Fruit fly (Drosophila melanogaster) whole organism, embryonic: Measurements from ENCODE around the gene spidey.
A peak's percentile ranks its signal among the peaks of the same experiment; 100 is the strongest.

Experiments used
- ATbp ChIP-seq: fragments of 200-800 bp; sonication (Bioruptor generic); optimal IDR thresholded peaks from 2 replicates; lab custom pipeline; 2017; ENCODE audit warnings: missing biosample characterization, mild to moderate bottlenecking, missing genetic modification characterization, missing genetic modification reagents
- Awh ChIP-seq: fragments of 200-800 bp; sonication (Bioruptor generic); IDR thresholded peaks from 2 replicates; pipeline ENCODE4, ENCODE4 v1.3.6; 2022; ENCODE audit warnings: missing biosample characterization, missing genetic modification characterization
- B-H1 ChIP-seq: fragments of 200-800 bp; sonication (Bioruptor generic); IDR thresholded peaks from 3 replicates; pipeline ENCODE4 v1.3.6; 2022; ENCODE audit warnings: missing biosample characterization, missing genetic modification characterization
- CG11560 ChIP-seq: fragments of 200-800 bp; sonication (Bioruptor generic); IDR thresholded peaks from 3 replicates; pipeline ENCODE4 v1.3.6; 2022; ENCODE audit warnings: missing biosample characterization, missing genetic modification characterization
- CG1647 ChIP-seq: fragments of 200-800 bp; sonication (Bioruptor generic); optimal IDR thresholded peaks from 3 replicates; lab custom pipeline; 2016; ENCODE audit warnings: missing biosample characterization, missing genetic modification characterization
- CG17385 ChIP-seq: fragments of 200-800 bp; sonication (Bioruptor generic); optimal IDR thresholded peaks from 3 replicates; lab custom pipeline; 2018; ENCODE audit warnings: missing biosample characterization, mild to moderate bottlenecking, missing genetic modification characterization
- CG2678 ChIP-seq: fragments of 200-800 bp; sonication (Bioruptor generic); optimal IDR thresholded peaks from 3 replicates; lab custom pipeline; 2019; ENCODE audit warnings: missing biosample characterization, mild to moderate bottlenecking, missing genetic modification characterization, moderate library complexity
- CG2712 ChIP-seq: fragments of 200-800 bp; optimal IDR thresholded peaks from 3 replicates; lab custom pipeline; 2019; ENCODE audit warnings: missing biosample characterization, mild to moderate bottlenecking, missing genetic modification characterization, moderate library complexity
- CG3281 ChIP-seq: fragments of 200-800 bp; sonication (Bioruptor generic); optimal IDR thresholded peaks from 3 replicates; lab custom pipeline; 2017; ENCODE audit warnings: missing biosample characterization, mild to moderate bottlenecking, missing genetic modification characterization
- CG33557 ChIP-seq: fragments of 200-800 bp; sonication (Bioruptor generic); optimal IDR thresholded peaks from 2 replicates; lab custom pipeline; 2019; ENCODE audit warnings: missing biosample characterization, mild to moderate bottlenecking, missing genetic modification characterization, moderate library complexity
- CG3995 ChIP-seq: fragments of 200-800 bp; sonication (Bioruptor generic); optimal IDR thresholded peaks from 3 replicates; lab custom pipeline; 2016; ENCODE audit warnings: missing biosample characterization, missing genetic modification characterization
- CG7271 ChIP-seq: fragments of 200-800 bp; sonication (Bioruptor generic); optimal IDR thresholded peaks from 2 replicates; lab custom pipeline; 2018; ENCODE audit warnings: missing biosample characterization, mild to moderate bottlenecking, missing genetic modification characterization, moderate library complexity
- CG7963 ChIP-seq: fragments of 200-800 bp; sonication (Bioruptor generic); IDR thresholded peaks from 3 replicates; pipeline ENCODE4 v1.3.6; 2022; ENCODE audit warnings: missing biosample characterization, missing genetic modification characterization; ENCODE audit not compliant: partially characterized antibody
- CG9609 ChIP-seq: fragments of 200-800 bp; sonication (Bioruptor generic); optimal IDR thresholded peaks from 3 replicates; lab custom pipeline; 2016; ENCODE audit warnings: missing biosample characterization, missing genetic modification characterization
- CG9876 ChIP-seq: fragments of 200-800 bp; sonication (Bioruptor generic); optimal IDR thresholded peaks from 2 replicates; lab custom pipeline; 2016; ENCODE audit warnings: missing biosample characterization, missing genetic modification characterization
- E2f1 ChIP-seq: fragments of 200-800 bp; sonication (Bioruptor generic); IDR thresholded peaks from 2 replicates; pipeline ENCODE4 v1.3.6; 2022; ENCODE audit warnings: missing biosample characterization, missing genetic modification characterization
- Ets65A ChIP-seq: fragments of 200-800 bp; sonication (Bioruptor generic); peaks from one replicate; lab custom pipeline; 2016; ENCODE audit warnings: missing biosample characterization, missing genetic modification characterization
- H15 ChIP-seq: fragments of 200-800 bp; sonication (Bioruptor generic); IDR thresholded peaks from 3 replicates; pipeline ENCODE4 v1.3.6; 2022; ENCODE audit warnings: missing biosample characterization, missing genetic modification characterization
- HLH3B ChIP-seq: fragments of 200-800 bp; sonication (Bioruptor generic); IDR thresholded peaks from 2 replicates; pipeline ENCODE4 v1.3.6; 2022; ENCODE audit warnings: missing biosample characterization, missing genetic modification characterization
- HLHmδ ChIP-seq: fragments of 200-800 bp; sonication (Bioruptor generic); optimal IDR thresholded peaks from 2 replicates; lab custom pipeline; 2018; ENCODE audit warnings: missing biosample characterization, mild to moderate bottlenecking, missing genetic modification characterization, moderate library complexity
- HmgZ ChIP-seq: fragments of 200-800 bp; sonication (Bioruptor generic); optimal IDR thresholded peaks from 2 replicates; lab custom pipeline; 2018; ENCODE audit warnings: missing biosample characterization, mild to moderate bottlenecking, missing genetic modification characterization
- Hr78 ChIP-seq, 2 experiments: fragments of 200-800 bp in 1 of 2; fragments of >200 bp in 1 of 2; sonication (Bioruptor generic) in 1 of 2; optimal IDR thresholded peaks; 2 replicates each; lab custom pipeline; 2017 to 2019; ENCODE audit warnings: missing biosample characterization in 2 of 2, missing genetic modification characterization in 2 of 2, mild to moderate bottlenecking in 1 of 2, moderate library complexity in 1 of 2
- Kr ChIP-seq: fragments of 200-800 bp; sonication (Bioruptor generic); optimal IDR thresholded peaks from 2 replicates; lab custom pipeline; 2017; ENCODE audit warnings: missing biosample characterization, mild to moderate bottlenecking, missing genetic modification characterization
- MBD-R2 ChIP-seq: fragments of 200-800 bp; sonication (Bioruptor generic); IDR thresholded peaks from 2 replicates; pipeline ENCODE4 v1.3.6; 2022; ENCODE audit warnings: missing biosample characterization, missing genetic modification characterization
- MESR4 ChIP-seq: fragments of 200-800 bp; sonication (Bioruptor generic); optimal IDR thresholded peaks from 2 replicates; lab custom pipeline; 2018; ENCODE audit warnings: missing biosample characterization, mild to moderate bottlenecking, missing genetic modification characterization, moderate library complexity
- Mes4 ChIP-seq: fragments of 200-800 bp; sonication (Bioruptor generic); optimal IDR thresholded peaks from 2 replicates; lab custom pipeline; 2016; ENCODE audit warnings: missing biosample characterization, missing genetic modification characterization
- Neu2 ChIP-seq: fragments of 200-800 bp; sonication (Bioruptor generic); optimal IDR thresholded peaks from 3 replicates; lab custom pipeline; 2016; ENCODE audit warnings: missing biosample characterization, missing genetic modification characterization, borderline replicate concordance
- PHDP ChIP-seq: fragments of 200-800 bp; sonication (Bioruptor generic); optimal IDR thresholded peaks from 3 replicates; lab custom pipeline; 2018; ENCODE audit warnings: missing biosample characterization, mild to moderate bottlenecking, missing genetic modification characterization, moderate library complexity
- Tbp ChIP-seq: fragments of >200 bp; optimal IDR thresholded peaks from 2 replicates; lab custom pipeline; 2018; ENCODE audit warnings: missing biosample characterization, missing genetic modification characterization
- Trl ChIP-seq, 3 experiments: fragments of >200 bp in 2 of 3; fragments of 200-800 bp in 1 of 3; sonication (Bioruptor generic) in 1 of 3; optimal IDR thresholded peaks; 2 replicates in 1 of 3; 3 replicates in 2 of 3; lab custom pipeline; 2016 to 2017; ENCODE audit warnings: missing biosample characterization in 1 of 3, missing genetic modification characterization in 1 of 3
- abd-A ChIP-seq: fragments of 200-800 bp; sonication (Bioruptor generic); optimal IDR thresholded peaks from 3 replicates; lab custom pipeline; 2019; ENCODE audit warnings: missing biosample characterization, mild to moderate bottlenecking, missing genetic modification characterization, moderate library complexity
- ci ChIP-seq: fragments of 200-800 bp; sonication (Bioruptor generic); IDR thresholded peaks from 3 replicates; pipeline ENCODE4 v1.3.6; 2022; ENCODE audit warnings: missing biosample characterization, missing genetic modification characterization
- dmrt11E ChIP-seq: fragments of 200-800 bp; sonication (Bioruptor generic); optimal IDR thresholded peaks from 3 replicates; lab custom pipeline; 2018; ENCODE audit warnings: missing biosample characterization, mild to moderate bottlenecking, missing genetic modification characterization, moderate library complexity
- fd96Cb ChIP-seq: fragments of 200-800 bp; sonication (Bioruptor generic); optimal IDR thresholded peaks from 2 replicates; lab custom pipeline; 2018; ENCODE audit warnings: missing biosample characterization, mild to moderate bottlenecking, missing genetic modification characterization, moderate library complexity
- gcm ChIP-seq: fragments of 200-800 bp; sonication (Bioruptor generic); optimal IDR thresholded peaks from 2 replicates; lab custom pipeline; 2019; ENCODE audit warnings: missing biosample characterization, mild to moderate bottlenecking, missing genetic modification characterization, moderate library complexity
- grau ChIP-seq: fragments of 200-800 bp; optimal IDR thresholded peaks from 3 replicates; lab custom pipeline; 2019; ENCODE audit warnings: missing biosample characterization, mild to moderate bottlenecking, missing genetic modification characterization, moderate library complexity
- grn ChIP-seq: fragments of 200-800 bp; sonication (Bioruptor generic); optimal IDR thresholded peaks from 3 replicates; lab custom pipeline; 2017; ENCODE audit warnings: missing biosample characterization, missing genetic modification characterization
- hkb ChIP-seq, 2 experiments: fragments of 200-800 bp in 1 of 2; fragments of >200 bp in 1 of 2; sonication (Bioruptor generic) in 1 of 2; IDR thresholded peaks in 1 of 2; optimal IDR thresholded peaks in 1 of 2; 2 replicates each; pipeline versions ENCODE4 v1.3.6 to Lab custom; 2017 to 2022; ENCODE audit warnings: missing biosample characterization in 1 of 2, missing genetic modification characterization in 1 of 2
- lmd ChIP-seq: fragments of 200-800 bp; sonication (Bioruptor generic); IDR thresholded peaks from 2 replicates; pipeline ENCODE4 v1.3.6; 2022; ENCODE audit warnings: missing biosample characterization, missing genetic modification characterization
- mam ChIP-seq: fragments of 200-800 bp; sonication (Bioruptor generic); optimal IDR thresholded peaks from 3 replicates; lab custom pipeline; 2016; ENCODE audit warnings: missing biosample characterization, missing genetic modification characterization
- mirr ChIP-seq: fragments of 200-800 bp; sonication (Bioruptor generic); optimal IDR thresholded peaks from 3 replicates; lab custom pipeline; 2018; ENCODE audit warnings: missing biosample characterization, mild to moderate bottlenecking, missing genetic modification characterization
- schlank ChIP-seq: fragments of 200-800 bp; sonication (Bioruptor generic); optimal IDR thresholded peaks from 2 replicates; lab custom pipeline; 2018; ENCODE audit warnings: missing biosample characterization, mild to moderate bottlenecking, missing genetic modification characterization
- sima ChIP-seq: fragments of 200-800 bp; sonication (Bioruptor generic); optimal IDR thresholded peaks from 2 replicates; lab custom pipeline; 2016; ENCODE audit warnings: missing biosample characterization, missing genetic modification characterization
- ssp ChIP-seq: fragments of 200-800 bp; sonication (Bioruptor generic); IDR thresholded peaks from 2 replicates; pipeline ENCODE4 v1.3.6; 2022; ENCODE audit warnings: missing biosample characterization, missing genetic modification characterization
- tgo ChIP-seq: fragments of 200-800 bp; sonication (Bioruptor generic); IDR thresholded peaks from 3 replicates; pipeline ENCODE4 v1.3.6; 2022; ENCODE audit warnings: missing biosample characterization, missing genetic modification characterization
- tup ChIP-seq: fragments of 200-800 bp; sonication (Bioruptor generic); optimal IDR thresholded peaks from 2 replicates; lab custom pipeline; 2016; ENCODE audit warnings: missing biosample characterization, mild to moderate bottlenecking, missing genetic modification characterization, moderate library complexity
- twi ChIP-seq: fragments of 200-800 bp; optimal IDR thresholded peaks from 2 replicates; lab custom pipeline; 2019; ENCODE audit warnings: missing biosample characterization, mild to moderate bottlenecking, missing genetic modification characterization, moderate library complexity
- zen ChIP-seq: fragments of 200-800 bp; sonication (Bioruptor generic); optimal IDR thresholded peaks from 3 replicates; lab custom pipeline; 2018; ENCODE audit warnings: missing biosample characterization, mild to moderate bottlenecking, missing genetic modification characterization, moderate library complexity

The spidey gene

dm6 chrX:7893411-7894122 lies 15.2 kb upstream of the spidey start, which contains the start of the genes CG45089, ND-MNLL and p115 (continued):
- TF ChIP-seq Hr78 (GFP tag; optimal IDR thresholded peaks at IDR 0.05; lab: Kevin White, UChicago) (no peak), H15 (GFP tag; lab: Robert Waterston, UW) (0 out of 3 replicates have a peak, but pooled peaks have one; percentile 14), lmd (GFP tag; lab: Robert Waterston, UW) (peak; percentile 62), Ets65A (peak; percentile 93), schlank (tag; lab: Kevin White, UChicago) (no peak), zen (tag; lab: Kevin White, UChicago) (peak; percentile 53), mirr (GFP tag; lab: Kevin White, UChicago) (no peak), Mes4 (GFP tag; lab: Kevin White, UChicago) (no peak), grn (no peak), abd-A (tag; lab: Kevin White, UChicago) (no peak), grau (tag; lab: Kevin White, UChicago) (peak; percentile 61), Trl (optimal IDR thresholded peaks at IDR 0.05; lab: Kevin White, UChicago) (no peak), Trl (GFP tag; optimal IDR thresholded peaks at IDR 0.05; lab: Kevin White, UChicago) (peak; percentile 20), MESR4 (GFP tag; lab: Kevin White, UChicago) (peak; percentile 53), E2f1 (GFP tag; lab: Robert Waterston, UW) (no peak), CG3281 (GFP tag; lab: Kevin White, UChicago) (peak; percentile 53), PHDP (tag; lab: Kevin White, UChicago) (peak; percentile 52), CG9876 (GFP tag; lab: Kevin White, UChicago) (no peak), B-H1 (GFP tag; lab: Robert Waterston, UW) (no peak), CG11560 (no peak), twi (peak; percentile 26), MBD-R2 (GFP tag; lab: Robert Waterston, UW) (peak; percentile 78), hkb (optimal IDR thresholded peaks at IDR 0.05; lab: Kevin White, UChicago) (no peak), hkb (GFP tag; IDR thresholded peaks at IDR 0.05; lab: Robert Waterston, UW) (peak; percentile 49), CG3995 (GFP tag; lab: Kevin White, UChicago) (peak; percentile 86), CG2712 (tag; lab: Kevin White, UChicago) (peak; percentile 81), CG2678 (tag; lab: Kevin White, UChicago) (peak; percentile 69), HLH3B (GFP tag; lab: Robert Waterston, UW) (peak; percentile 30; the same call in 1 of the 2 replicates), tup (GFP tag; lab: Kevin White, UChicago) (peak; percentile 31), Kr (GFP tag; lab: Kevin White, UChicago) (no peak), Tbp (GFP tag; lab: Kevin White, UChicago) (no peak), tgo (GFP tag; lab: Robert Waterston, UW) (peak; percentile 53; the same call in 2 of the 3 replicates), CG7271 (tag; lab: Kevin White, UChicago) (no peak), Awh (GFP tag; lab: Robert Waterston, UW) (peak; percentile 37; the same call in 1 of the 2 replicates), CG1647 (GFP tag; lab: Kevin White, UChicago) (no peak), HLHmδ (no peak), ssp (GFP tag; lab: Robert Waterston, UW) (peak; percentile 55), Neu2 (GFP tag; lab: Kevin White, UChicago) (no peak), gcm (peak; percentile 46), CG9609 (GFP tag; lab: Kevin White, UChicago) (peak; percentile 7), CG7963 (GFP tag; lab: Robert Waterston, UW) (0 out of 3 replicates have a peak, but pooled peaks have one; percentile 14), ci (GFP tag; lab: Robert Waterston, UW) (no peak), mam (GFP tag; lab: Kevin White, UChicago) (peak; percentile 56), CG17385 (GFP tag; lab: Kevin White, UChicago) (no peak), fd96Cb (tag; lab: Kevin White, UChicago) (peak; percentile 26), sima (GFP tag; lab: Kevin White, UChicago) (no peak), dmrt11E (peak; percentile 56), CG33557 (GFP tag; lab: Kevin White, UChicago) (peak; percentile 29), ATbp (no peak), HmgZ (peak; percentile 55)
